Worm (Caenorhabditis elegans) whole organism, L2 larva: ENCODE results near the gene F44E5.5.

Experiments used
- C34F6.9 ChIP-seq: fragments of 150-350 bp; optimal IDR thresholded peaks from 2 replicates; lab custom pipeline; 2014; ENCODE audit warnings: missing biosample characterization, missing genetic modification characterization
- F13H6.1 ChIP-seq: sonication (generic microtip); optimal IDR thresholded peaks from 2 replicates; lab custom pipeline; 2016; ENCODE audit warnings: missing genetic modification characterization, missing compliant biosample characterization
- R02D3.7 ChIP-seq: fragments of 150-350 bp; optimal IDR thresholded peaks from 2 replicates; lab custom pipeline; 2014; ENCODE audit warnings: missing biosample characterization, missing genetic modification characterization
- Y55F3AM.14 ChIP-seq: fragments of 200-800 bp; sonication (Bioruptor generic); optimal IDR thresholded peaks from 2 replicates; lab custom pipeline; 2018; ENCODE audit warnings: mild to moderate bottlenecking, missing genetic modification characterization, missing compliant biosample characterization
- ZK546.5 ChIP-seq: sonication (generic microtip); optimal IDR thresholded peaks from 2 replicates; lab custom pipeline; 2017; ENCODE audit warnings: missing biosample characterization, missing genetic modification characterization
- alr-1 ChIP-seq: fragments of 150-350 bp; optimal IDR thresholded peaks from 2 replicates; lab custom pipeline; 2014; ENCODE audit warnings: missing biosample characterization, missing genetic modification characterization
- aly-2 ChIP-seq: fragments of 150-350 bp; optimal IDR thresholded peaks from 2 replicates; lab custom pipeline; 2014; ENCODE audit warnings: missing biosample characterization, missing genetic modification characterization
- ama-1 ChIP-seq: fragments of 150-350 bp; optimal IDR thresholded peaks from 2 replicates; lab custom pipeline; 2018; ENCODE audit warnings: inconsistent platforms
- blmp-1 ChIP-seq: sonication (generic microtip); optimal IDR thresholded peaks from 2 replicates; lab custom pipeline; 2017; ENCODE audit warnings: missing genetic modification characterization, mild to moderate bottlenecking, missing compliant biosample characterization, antibody characterized with exemption, moderate library complexity; ENCODE audit not compliant: insufficient read depth
- ceh-16 ChIP-seq: fragments of 150-350 bp; optimal IDR thresholded peaks from 2 replicates; lab custom pipeline; 2014; ENCODE audit warnings: missing biosample characterization, missing genetic modification characterization
- ceh-82 ChIP-seq: fragments of 150-350 bp; optimal IDR thresholded peaks from 2 replicates; lab custom pipeline; 2014; ENCODE audit warnings: missing biosample characterization, missing genetic modification characterization
- crh-2 ChIP-seq: sonication (generic microtip); optimal IDR thresholded peaks from 2 replicates; lab custom pipeline; 2017; ENCODE audit warnings: missing biosample characterization, missing genetic modification characterization
- dmd-4 ChIP-seq: sonication (generic microtip); optimal IDR thresholded peaks from 2 replicates; lab custom pipeline; 2017; ENCODE audit warnings: missing biosample characterization, missing genetic modification characterization
- egl-27 ChIP-seq: sonication (generic microtip); optimal IDR thresholded peaks from 3 replicates; lab custom pipeline; 2017; ENCODE audit warnings: missing biosample characterization, missing genetic modification reagents, missing genetic modification characterization
- elt-3 ChIP-seq: sonication (generic microtip); optimal IDR thresholded peaks from 2 replicates; lab custom pipeline; 2017; ENCODE audit warnings: missing biosample characterization, missing genetic modification characterization
- fos-1 ChIP-seq: fragments of 150-350 bp; optimal IDR thresholded peaks from 2 replicates; lab custom pipeline; 2014; ENCODE audit warnings: missing biosample characterization, missing genetic modification characterization
- gmeb-1 ChIP-seq: fragments of 150-350 bp; optimal IDR thresholded peaks from 2 replicates; lab custom pipeline; 2014; ENCODE audit warnings: missing biosample characterization, missing genetic modification characterization
- lin-11 ChIP-seq: fragments of 150-350 bp; sonication (generic microtip); optimal IDR thresholded peaks from 2 replicates; lab custom pipeline; 2014; ENCODE audit warnings: missing biosample characterization, missing genetic modification characterization, inconsistent platforms, mixed read lengths
- lin-13 ChIP-seq: fragments of 150-350 bp; optimal IDR thresholded peaks from 2 replicates; lab custom pipeline; 2014; ENCODE audit warnings: missing biosample characterization, missing genetic modification reagents, missing genetic modification characterization
- lin-39 ChIP-seq: fragments of 150-350 bp; optimal IDR thresholded peaks from 2 replicates; lab custom pipeline; 2014; ENCODE audit warnings: missing biosample characterization, missing genetic modification reagents, missing genetic modification characterization
- lsy-2 ChIP-seq, 2 experiments: fragments of 150-350 bp in 1 of 2; sonication (generic microtip) in 1 of 2; optimal IDR thresholded peaks; 2 replicates each; lab custom pipeline; 2014 to 2017; ENCODE audit warnings: missing biosample characterization in 2 of 2, missing genetic modification characterization in 2 of 2
- mab-5 ChIP-seq: fragments of 150-350 bp; optimal IDR thresholded peaks from 2 replicates; lab custom pipeline; 2014; ENCODE audit warnings: missing biosample characterization, missing genetic modification characterization
- mbf-1 ChIP-seq: sonication (generic microtip); optimal IDR thresholded peaks from 2 replicates; lab custom pipeline; 2017; ENCODE audit warnings: missing biosample characterization, missing genetic modification characterization
- nhr-11 ChIP-seq: fragments of 150-350 bp; optimal IDR thresholded peaks from 2 replicates; lab custom pipeline; 2014; ENCODE audit warnings: missing biosample characterization, missing genetic modification characterization
- nhr-129 ChIP-seq: fragments of 150-350 bp; optimal IDR thresholded peaks from 2 replicates; lab custom pipeline; 2014; ENCODE audit warnings: missing biosample characterization, missing genetic modification characterization
- nhr-21 ChIP-seq: fragments of 150-350 bp; optimal IDR thresholded peaks from 2 replicates; lab custom pipeline; 2014; ENCODE audit warnings: missing biosample characterization, missing genetic modification characterization
- nhr-23 ChIP-seq: fragments of 150-350 bp; optimal IDR thresholded peaks from 2 replicates; lab custom pipeline; 2014; ENCODE audit warnings: missing biosample characterization, missing genetic modification reagents, missing genetic modification characterization
- nhr-237 ChIP-seq: fragments of 150-350 bp; optimal IDR thresholded peaks from 2 replicates; lab custom pipeline; 2014; ENCODE audit warnings: missing biosample characterization, missing genetic modification characterization
- nhr-25 ChIP-seq: fragments of 150-350 bp; sonication (generic microtip); optimal IDR thresholded peaks from 3 replicates; lab custom pipeline; 2014; ENCODE audit warnings: missing biosample characterization, missing genetic modification characterization
- nhr-77 ChIP-seq: fragments of 150-350 bp; optimal IDR thresholded peaks from 2 replicates; lab custom pipeline; 2014; ENCODE audit warnings: missing biosample characterization, missing genetic modification characterization
- peb-1 ChIP-seq: fragments of 150-350 bp; optimal IDR thresholded peaks from 2 replicates; lab custom pipeline; 2014; ENCODE audit warnings: missing biosample characterization, missing genetic modification characterization
- sem-4 ChIP-seq: fragments of 150-350 bp; optimal IDR thresholded peaks from 2 replicates; lab custom pipeline; 2014; ENCODE audit warnings: missing biosample characterization, missing genetic modification reagents, missing genetic modification characterization
- skn-1 ChIP-seq: sonication (generic microtip); optimal IDR thresholded peaks from 2 replicates; lab custom pipeline; 2017; ENCODE audit warnings: missing biosample characterization, missing genetic modification characterization
- sma-3 ChIP-seq: sonication (generic microtip); optimal IDR thresholded peaks from 2 replicates; lab custom pipeline; 2016; ENCODE audit warnings: missing genetic modification reagents, missing genetic modification characterization, missing compliant biosample characterization
- sma-9 ChIP-seq, 2 experiments: fragments of 150-350 bp in 1 of 2; sonication (generic microtip) in 1 of 2; optimal IDR thresholded peaks; 2 replicates each; lab custom pipeline; 2014 to 2016; ENCODE audit warnings: missing genetic modification characterization in 2 of 2, mild to moderate bottlenecking in 1 of 2, missing biosample characterization in 1 of 2, missing compliant biosample characterization in 1 of 2, missing genetic modification reagents in 1 of 2, moderate library complexity in 1 of 2
- snpc-4 ChIP-seq: fragments of 150-350 bp; optimal IDR thresholded peaks from 2 replicates; lab custom pipeline; 2014; ENCODE audit warnings: missing biosample characterization, missing genetic modification characterization
- unc-39 ChIP-seq: fragments of 150-350 bp; optimal IDR thresholded peaks from 2 replicates; lab custom pipeline; 2014; ENCODE audit warnings: missing biosample characterization, missing genetic modification characterization
- unc-55 ChIP-seq: fragments of 150-350 bp; sonication (generic microtip); optimal IDR thresholded peaks from 3 replicates; lab custom pipeline; 2014; ENCODE audit warnings: missing biosample characterization, missing genetic modification reagents, missing genetic modification characterization
- unc-62 ChIP-seq: fragments of 150-350 bp; optimal IDR thresholded peaks from 2 replicates; lab custom pipeline; 2014; ENCODE audit warnings: missing biosample characterization, missing genetic modification reagents, missing genetic modification characterization
- zag-1 ChIP-seq: fragments of 150-350 bp; optimal IDR thresholded peaks from 2 replicates; lab custom pipeline; 2014; ENCODE audit warnings: missing biosample characterization, missing genetic modification characterization
- ztf-4 ChIP-seq: fragments of 150-350 bp; optimal IDR thresholded peaks from 2 replicates; lab custom pipeline; 2014; ENCODE audit warnings: missing biosample characterization, missing genetic modification characterization

F44E5.5 gene

DNA sequence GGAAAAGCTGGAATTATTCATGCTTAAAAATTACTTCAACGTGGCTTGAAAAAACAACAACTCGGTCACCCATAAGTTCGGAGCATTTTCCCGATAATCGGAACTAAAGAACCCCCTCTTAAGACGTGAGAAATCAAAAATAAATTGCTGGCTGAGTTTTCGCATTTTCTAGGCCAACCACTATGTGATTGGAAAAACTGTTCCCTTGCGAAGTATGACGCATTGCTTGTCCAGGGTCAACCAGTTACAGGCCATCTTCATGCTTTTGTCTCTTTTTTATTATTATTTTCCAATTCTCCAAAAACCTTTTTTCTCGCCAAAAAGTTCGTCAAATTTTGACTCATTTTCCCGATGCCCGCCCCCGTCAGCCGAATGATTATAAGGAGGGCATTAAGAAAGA, 39.4 kb upstream of the F44E5.5 start, which contains the start of gene F13D12.3:
F13D12.3 (plus strand) TSS at position 301 of the 400 bp plus-strand sequence.
- TF ChIP-seq nhr-129 (tag; lab: Kevin White, UChicago) (no peak), C34F6.9 (tag; lab: Kevin White, UChicago) (no peak), peb-1 (no peak), nhr-25 (tag; lab: Kevin White, UChicago) (no peak), egl-27 (tag; lab: Kevin White, UChicago) (no peak), nhr-23 (no peak), alr-1 (tag; lab: Kevin White, UChicago) (no peak)
- TF ChIP-seq, all 48 proteins: peak for 0

DNA sequence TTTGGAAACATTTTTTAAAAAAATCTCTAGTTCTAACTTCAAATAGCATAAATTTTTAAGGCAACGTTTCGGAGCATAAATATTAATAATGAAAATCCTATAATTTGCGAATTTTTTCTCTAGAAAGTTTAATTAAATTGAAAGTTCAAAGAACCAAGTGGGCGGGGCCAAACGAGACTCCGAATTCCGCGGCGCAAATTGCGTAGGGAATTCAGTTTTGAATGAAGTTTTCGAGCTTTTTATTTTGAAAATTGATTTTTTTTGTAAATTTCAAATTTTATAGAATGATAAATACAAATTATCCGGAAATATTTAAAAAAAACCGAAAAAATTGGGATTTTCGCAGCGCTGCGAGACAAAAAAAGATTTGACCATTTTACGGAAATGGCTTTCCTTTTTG, 38.6 kb upstream of the F44E5.5 start:
- TF ChIP-seq skn-1 (no peak), ama-1 (lab: Kevin White, UChicago) (no peak), nhr-25 (tag; lab: Kevin White, UChicago) (no peak), lin-13 (GFP tag; lab: Kevin White, UChicago) (no peak), lin-39 (tag; lab: Kevin White, UChicago) (no peak), R02D3.7 (no peak), nhr-11 (no peak), sem-4 (no peak), sma-3 (GFP tag; lab: Kevin White, UChicago) (no peak)

DNA sequence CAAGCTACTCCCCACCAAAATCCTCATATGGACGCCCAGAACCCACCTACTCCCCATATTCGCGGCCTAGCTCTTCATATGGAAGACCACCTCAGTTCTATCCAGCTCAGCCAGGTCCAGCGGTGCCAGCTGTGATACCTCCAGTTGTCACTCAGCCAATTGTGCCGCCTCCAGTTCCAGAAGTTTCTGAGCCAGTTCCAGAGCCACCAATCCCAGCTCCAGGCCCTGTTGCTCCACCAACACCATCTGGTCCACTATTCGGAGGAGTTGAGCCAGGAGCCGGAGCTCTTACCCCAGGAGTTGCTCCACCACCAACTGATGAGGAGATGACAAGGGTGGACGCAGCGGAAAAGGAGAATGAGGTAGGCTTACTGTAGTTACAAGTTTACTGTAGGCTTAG, 37.9 kb upstream of the F44E5.5 start:
- TF ChIP-seq dmd-4 (tag; lab: Kevin White, UChicago) (no peak), ztf-4 (no peak), egl-27 (tag; lab: Kevin White, UChicago) (no peak), gmeb-1 (tag; lab: Kevin White, UChicago) (no peak), unc-62 (GFP tag; lab: Kevin White, UChicago) (no peak), mbf-1 (tag; lab: Kevin White, UChicago) (no peak), sma-9 (GFP tag; optimal IDR thresholded peaks at IDR 0.05; lab: Kevin White, UChicago) (no peak), sma-9 (tag; optimal IDR thresholded peaks at IDR 0.05; lab: Kevin White, UChicago) (no peak), nhr-237 (no peak), F13H6.1 (tag; lab: Kevin White, UChicago) (no peak), Y55F3AM.14 (GFP tag; lab: Kevin White, UChicago) (no peak), mab-5 (tag; lab: Kevin White, UChicago) (no peak), unc-39 (no peak), ceh-16 (tag; lab: Kevin White, UChicago) (no peak), nhr-77 (tag; lab: Kevin White, UChicago) (no peak), nhr-23 (no peak), lin-39 (tag; lab: Kevin White, UChicago) (no peak), lsy-2 (tag; optimal IDR thresholded peaks at IDR 0.05; lab: Kevin White, UChicago) (no peak), elt-3 (tag; lab: Kevin White, UChicago) (no peak), zag-1 (tag; lab: Kevin White, UChicago) (no peak)

DNA sequence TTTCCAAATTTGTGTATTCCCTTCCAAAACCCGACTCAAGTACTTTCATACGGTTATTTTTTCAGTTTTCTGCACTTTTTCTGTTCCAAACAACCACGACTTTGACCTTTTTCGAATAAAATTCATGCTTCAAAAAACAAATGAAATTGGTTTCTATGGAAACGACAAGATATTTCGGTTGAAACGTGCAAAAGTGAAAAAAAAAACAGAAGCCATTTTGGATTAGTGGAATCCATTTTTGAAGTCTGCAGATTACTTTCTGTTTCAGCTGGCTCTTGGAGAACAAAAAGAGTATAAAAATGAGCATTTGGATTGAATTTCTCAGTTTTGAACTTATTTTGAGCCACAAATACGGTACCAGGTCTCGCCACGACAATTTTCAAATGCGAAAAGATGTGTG, 37.3 kb upstream of the F44E5.5 start:
- peak; percentile 7 for TF ChIP-seq lin-11 (tag; lab: Kevin White, UChicago)
- TF ChIP-seq lsy-2 (tag; optimal IDR thresholded peaks at IDR 0.05; lab: Kevin White, UChicago), result peak in 1 of 2 experiments; percentile 23
- TF ChIP-seq ceh-82 (tag; lab: Kevin White, UChicago), result no peak
- peak; percentile 40 for TF ChIP-seq C34F6.9 (tag; lab: Kevin White, UChicago)
- TF ChIP-seq ZK546.5 (tag; lab: Kevin White, UChicago), result no peak

DNA sequence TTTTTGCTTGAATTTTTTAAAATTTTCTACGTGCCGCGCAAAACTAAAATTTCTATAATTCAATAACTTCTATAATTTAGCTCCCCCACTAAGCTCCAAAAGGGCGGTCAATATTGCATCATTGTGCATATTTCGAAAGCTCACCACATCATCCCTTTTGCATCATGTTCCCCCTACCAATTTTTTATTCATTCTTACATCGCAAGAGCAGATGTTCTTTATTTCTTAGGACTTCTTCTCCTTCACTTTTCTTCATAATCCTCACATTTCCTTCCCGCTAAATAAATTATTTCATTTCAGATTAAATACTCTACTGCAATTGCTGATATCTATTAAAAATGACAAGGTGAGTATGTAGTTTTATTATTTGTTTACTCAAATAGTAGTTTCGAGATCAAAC, 35.6 kb upstream of the F44E5.5 start, which contains the start of gene ldh-1:
ldh-1 (plus strand) TSS at position 301 of the 400 bp plus-strand sequence.
- TF ChIP-seq Y55F3AM.14 (GFP tag; lab: Kevin White, UChicago), result no peak
- TF ChIP-seq nhr-129 (tag; lab: Kevin White, UChicago), result peak; percentile 77

DNA sequence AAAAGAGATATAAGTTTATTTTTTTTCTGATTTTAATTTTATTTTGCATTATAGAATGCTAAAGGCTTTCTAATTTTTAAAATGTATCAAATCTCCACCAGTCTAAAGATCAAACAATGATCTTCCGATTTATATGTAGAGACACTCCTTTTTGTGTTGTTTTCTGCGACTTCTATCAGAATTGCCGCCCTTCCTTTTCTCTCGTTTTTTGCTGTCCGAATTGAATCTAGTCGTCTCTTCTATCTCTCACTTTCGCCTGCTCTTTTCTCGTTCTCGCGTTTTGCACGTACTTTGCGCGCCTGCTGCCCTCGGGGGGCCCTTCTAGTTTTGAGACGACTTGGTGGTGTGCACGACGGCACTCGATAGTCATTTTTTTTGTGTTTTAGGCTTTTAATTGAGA, 35.1 kb upstream of the F44E5.5 start:
- peak; percentile 18 for TF ChIP-seq mab-5 (tag; lab: Kevin White, UChicago)
- TF ChIP-seq C34F6.9 (tag; lab: Kevin White, UChicago), result peak; percentile 80
- no peak for TF ChIP-seq aly-2 (tag; lab: Kevin White, UChicago)
- peak; percentile 48 for TF ChIP-seq sma-9 (GFP tag; optimal IDR thresholded peaks at IDR 0.05; lab: Kevin White, UChicago)
- TF ChIP-seq sma-9 (tag; optimal IDR thresholded peaks at IDR 0.05; lab: Kevin White, UChicago), result no peak
- TF ChIP-seq zag-1 (tag; lab: Kevin White, UChicago), result peak; percentile 55
- TF ChIP-seq blmp-1 (tag; lab: Kevin White, UChicago), result peak; percentile 8
- no peak for TF ChIP-seq ceh-82 (tag; lab: Kevin White, UChicago)
- no peak for TF ChIP-seq unc-39
- peak; percentile 41 for TF ChIP-seq egl-27 (tag; lab: Kevin White, UChicago)
- peak; percentile 10 for TF ChIP-seq fos-1 (tag; lab: Kevin White, UChicago)
- no peak for TF ChIP-seq ZK546.5 (tag; lab: Kevin White, UChicago)
- TF ChIP-seq mbf-1 (tag; lab: Kevin White, UChicago), result no peak
- TF ChIP-seq nhr-25 (tag; lab: Kevin White, UChicago), result peak; percentile 52
- TF ChIP-seq lin-13 (GFP tag; lab: Kevin White, UChicago), result peak; percentile 3
- TF ChIP-seq dmd-4 (tag; lab: Kevin White, UChicago), result no peak
- TF ChIP-seq crh-2 (tag; lab: Kevin White, UChicago), result peak; percentile 64
- no peak for TF ChIP-seq nhr-237
- TF ChIP-seq nhr-11, result no peak
- no peak for TF ChIP-seq lin-39 (tag; lab: Kevin White, UChicago)
- TF ChIP-seq nhr-21 (tag; lab: Kevin White, UChicago), result no peak
- no peak for TF ChIP-seq snpc-4
- TF ChIP-seq unc-55 (GFP tag; lab: Kevin White, UChicago), result peak; percentile 1
- TF ChIP-seq ztf-4, result no peak
- TF ChIP-seq nhr-129 (tag; lab: Kevin White, UChicago), result peak; percentile 42
